Fruit fly (Drosophila melanogaster) whole organism, embryonic: ENCODE measurements around the gene CG15577.

ENCODE experiments used
- Atf3 ChIP-seq: fragments of 200-800 bp; sonication (Bioruptor generic); optimal IDR thresholded peaks from 3 replicates; lab custom pipeline; 2016; ENCODE audit warnings: missing biosample characterization, missing genetic modification characterization
- CG10543 ChIP-seq: fragments of 200-800 bp; sonication (Bioruptor generic); optimal IDR thresholded peaks from 3 replicates; lab custom pipeline; 2017; ENCODE audit warnings: missing biosample characterization, mild to moderate bottlenecking, missing genetic modification characterization, moderate library complexity
- CG12769 ChIP-seq: fragments of 200-800 bp; sonication (Bioruptor generic); optimal IDR thresholded peaks from 2 replicates; lab custom pipeline; 2019; ENCODE audit warnings: missing biosample characterization, mild to moderate bottlenecking, missing genetic modification characterization, moderate library complexity
- CG18262 ChIP-seq: fragments of 200-800 bp; optimal IDR thresholded peaks from 3 replicates; lab custom pipeline; 2019; ENCODE audit warnings: missing biosample characterization, mild to moderate bottlenecking, missing genetic modification characterization, moderate library complexity
- CG5180 ChIP-seq: fragments of 200-800 bp; sonication (Bioruptor generic); optimal IDR thresholded peaks from 3 replicates; lab custom pipeline; 2017; ENCODE audit warnings: missing biosample characterization, missing genetic modification characterization, mild to moderate bottlenecking, moderate library complexity, missing genetic modification reagents
- CG6654 ChIP-seq: fragments of 200-800 bp; sonication (Bioruptor generic); optimal IDR thresholded peaks from 2 replicates; lab custom pipeline; 2017; ENCODE audit warnings: missing biosample characterization, mild to moderate bottlenecking, missing genetic modification characterization
- CG7963 ChIP-seq: fragments of 200-800 bp; sonication (Bioruptor generic); IDR thresholded peaks from 3 replicates; pipeline ENCODE4 v1.3.6; 2022; ENCODE audit warnings: missing biosample characterization, missing genetic modification characterization; ENCODE audit not compliant: partially characterized antibody
- Dad ChIP-seq: fragments of 200-800 bp; sonication (Bioruptor generic); optimal IDR thresholded peaks from 3 replicates; lab custom pipeline; 2016; ENCODE audit warnings: missing biosample characterization, missing genetic modification characterization
- Dbx ChIP-seq: fragments of 200-800 bp; sonication (Bioruptor generic); IDR thresholded peaks from 3 replicates; pipeline ENCODE4 v1.3.6; 2022; ENCODE audit warnings: missing biosample characterization, missing genetic modification characterization
- Ptx1 ChIP-seq: fragments of 200-800 bp; sonication (Bioruptor generic); IDR thresholded peaks from 2 replicates; pipeline ENCODE4 v1.3.6; 2022; ENCODE audit warnings: missing biosample characterization, missing genetic modification characterization
- salm ChIP-seq: fragments of 200-800 bp; sonication (Bioruptor generic); optimal IDR thresholded peaks from 2 replicates; lab custom pipeline; 2018; ENCODE audit warnings: missing biosample characterization, mild to moderate bottlenecking, missing genetic modification characterization
- trh ChIP-seq: fragments of 200-800 bp; sonication (Bioruptor generic); optimal IDR thresholded peaks from 2 replicates; lab custom pipeline; 2016; ENCODE audit warnings: missing biosample characterization, missing genetic modification characterization
- usp ChIP-seq: fragments of >200 bp; optimal IDR thresholded peaks from 2 replicates; lab custom pipeline; 2017; ENCODE audit warnings: missing biosample characterization, missing genetic modification characterization

- no peak for TF ChIP-seq Ptx1 (GFP tag; lab: Robert Waterston, UW)
- TF ChIP-seq CG12769 = no peak
- TF ChIP-seq usp = no peak
- no peak for TF ChIP-seq trh (GFP tag; lab: Kevin White, UChicago)
- TF ChIP-seq CG10543 (GFP tag; lab: Kevin White, UChicago) = no peak
- TF ChIP-seq Dad (GFP tag; lab: Kevin White, UChicago) = no peak
- no peak for TF ChIP-seq CG6654 (GFP tag; lab: Kevin White, UChicago)
- no peak for TF ChIP-seq Atf3 (GFP tag; lab: Kevin White, UChicago)
- no peak for TF ChIP-seq salm (tag; lab: Kevin White, UChicago)
- TF ChIP-seq CG5180 = no peak
- no peak for TF ChIP-seq CG7963
- no peak for TF ChIP-seq Dbx (GFP tag; lab: Robert Waterston, UW)
- TF ChIP-seq CG18262 (tag; lab: Kevin White, UChicago) = no peak
These were observed at the start of gene CG15577 for dm6 chrX:4276900-4277299.
